Fruit fly (Drosophila melanogaster): Measurements from ENCODE around the gene gwl.

gwl gene

DNA sequence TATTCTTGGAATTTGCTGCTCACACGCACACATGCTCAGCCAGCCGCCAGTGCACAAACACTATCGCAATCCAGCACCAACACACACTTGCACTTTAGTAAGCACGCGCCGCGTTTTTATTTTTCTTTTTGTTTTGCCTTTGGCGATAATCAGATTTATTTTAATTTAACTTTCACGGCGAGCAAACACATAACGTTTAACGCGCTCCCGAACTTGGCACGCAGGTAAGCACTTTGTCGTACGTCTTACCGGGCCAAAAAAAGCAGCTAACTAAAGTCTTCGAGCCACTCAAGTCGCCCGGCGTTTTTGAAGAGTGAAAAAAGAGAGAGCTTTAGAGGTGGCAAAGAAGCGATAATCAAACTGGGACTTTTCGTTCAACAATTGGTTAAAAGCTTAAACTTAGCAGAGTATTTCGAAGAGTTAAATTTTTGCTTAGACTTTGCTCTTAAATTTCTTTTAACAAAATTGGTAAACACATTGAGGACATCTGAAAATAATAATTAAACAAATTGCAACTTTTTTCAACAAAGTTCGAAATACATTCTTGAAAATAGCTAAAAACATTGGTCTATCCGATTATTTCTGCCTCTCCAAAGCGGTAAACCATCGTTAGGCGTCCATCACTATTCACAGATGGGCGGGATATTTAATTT, 2.8 kb upstream of the gwl start, which contains the start of gene Mekk1 (continued):
- TF ChIP-seq Awh (GFP tag; IDR thresholded peaks at IDR 0.05) (no peak), Rx (GFP tag; IDR thresholded peaks at IDR 0.05) (no peak), her (GFP tag; optimal IDR thresholded peaks at IDR 0.05) (peak; percentile 17), CG6813 (GFP tag; optimal IDR thresholded peaks at IDR 0.05) (no peak), CG11696 (GFP tag; IDR thresholded peaks at IDR 0.05) (no peak), Dip3 (GFP tag; optimal IDR thresholded peaks at IDR 0.05) (peak; percentile 27), zfh2 (GFP tag; optimal IDR thresholded peaks at IDR 0.05) (peak; percentile 64), ro (GFP tag; IDR thresholded peaks at IDR 0.05) (no peak), Ravus (GFP tag; IDR thresholded peaks at IDR 0.05) (no peak), ci (GFP tag; IDR thresholded peaks at IDR 0.05) (0 out of 3 replicates have a peak, but pooled peaks have one; percentile 9), CG5180 (GFP tag; optimal IDR thresholded peaks at IDR 0.05) (no peak), trh (GFP tag; optimal IDR thresholded peaks at IDR 0.05) (no peak), pan (optimal IDR thresholded peaks at IDR 0.05) (no peak), pan (GFP tag; optimal IDR thresholded peaks at IDR 0.05 in 1 of 2, IDR thresholded peaks at IDR 0.05 in 1 of 2) (no peak), CG11247 (GFP tag; IDR thresholded peaks at IDR 0.05) (no peak), CG3163 (GFP tag; optimal IDR thresholded peaks at IDR 0.05) (peak; percentile 68), nerfin-2 (GFP tag; IDR thresholded peaks at IDR 0.05; ENCODE audit: partially characterized antibody) (no peak), CG3726 (GFP tag; IDR thresholded peaks at IDR 0.05) (no peak), shn (GFP tag; optimal IDR thresholded peaks at IDR 0.05) (peak; percentile 53), CG30020 (tag; optimal IDR thresholded peaks at IDR 0.05) (no peak), HLH54F (GFP tag; optimal IDR thresholded peaks at IDR 0.05) (peak; percentile 67), CG6683 (GFP tag; optimal IDR thresholded peaks at IDR 0.05) (no peak), CG6272 (GFP tag; IDR thresholded peaks at IDR 0.05) (no peak), NfI (GFP tag; optimal IDR thresholded peaks at IDR 0.05) (peak; percentile 63), CG2712 (tag; optimal IDR thresholded peaks at IDR 0.05) (peak; percentile 26), Ssrp (tag; optimal IDR thresholded peaks at IDR 0.05) (no peak), CG4328 (GFP tag; optimal IDR thresholded peaks at IDR 0.05) (no peak), Hey (tag; optimal IDR thresholded peaks at IDR 0.05) (no peak), CG2129 (GFP tag; IDR thresholded peaks at IDR 0.05; ENCODE audit: partially characterized antibody) (peak; percentile 39; the same call in 1 of the 2 replicates), psq (GFP tag; optimal IDR thresholded peaks at IDR 0.05) (no peak), sc (optimal IDR thresholded peaks at IDR 0.05) (no peak), sc (GFP tag; optimal IDR thresholded peaks at IDR 0.05) (no peak), az2 (GFP tag; optimal IDR thresholded peaks at IDR 0.05) (peak; percentile 43), Six4 (GFP tag; optimal IDR thresholded peaks at IDR 0.05) (no peak), CG2889 (GFP tag; IDR thresholded peaks at IDR 0.05) (no peak), pb (GFP tag; optimal IDR thresholded peaks at IDR 0.05) (no peak), pho (GFP tag; optimal IDR thresholded peaks at IDR 0.05) (peak; percentile 63), hth (optimal IDR thresholded peaks at IDR 0.05) (no peak), CG8388 (GFP tag; optimal IDR thresholded peaks at IDR 0.05) (no peak), Doc3 (GFP tag; IDR thresholded peaks at IDR 0.05; ENCODE audit: partially characterized antibody) (peak; percentile 41; the same call in 2 of the 3 replicates), tna (GFP tag; IDR thresholded peaks at IDR 0.05; ENCODE audit: partially characterized antibody) (no peak), Taf1 (GFP tag; IDR thresholded peaks at IDR 0.05) (no peak), Xrp1 (GFP tag; IDR thresholded peaks at IDR 0.05) (peak; percentile 24; the same call in 1 of the 2 replicates), CG11560 (tag; IDR thresholded peaks at IDR 0.05) (no peak), fd102C (GFP tag; optimal IDR thresholded peaks at IDR 0.05) (no peak), Chrac-16 (GFP tag; optimal IDR thresholded peaks at IDR 0.05) (peak; percentile 42), ken (GFP tag; IDR thresholded peaks at IDR 0.05) (no peak), wdn (GFP tag; IDR thresholded peaks at IDR 0.05) (no peak), ems (GFP tag; optimal IDR thresholded peaks at IDR 0.05) (peak; percentile 26), HHEX (GFP tag; optimal IDR thresholded peaks at IDR 0.05) (peak; percentile 13), hkb (optimal IDR thresholded peaks at IDR 0.05) (no peak), hkb (GFP tag; IDR thresholded peaks at IDR 0.05) (no peak; the same call in 1 of the 2 replicates)
